Worm (Caenorhabditis elegans) whole organism, late embryonic: Measurements from ENCODE around the gene clec-20.

Experiments used
- C08G9.2 ChIP-seq: sonication (generic microtip); optimal IDR thresholded peaks from 2 replicates; lab custom pipeline; 2016; ENCODE audit warnings: mild to moderate bottlenecking, missing genetic modification characterization, moderate library complexity, missing compliant biosample characterization
- ceh-6 ChIP-seq: fragments of 200-800 bp; sonication (Bioruptor generic); optimal IDR thresholded peaks from 2 replicates; lab custom pipeline; 2018; ENCODE audit warnings: mild to moderate bottlenecking, missing genetic modification characterization, missing compliant biosample characterization
- fkh-10 ChIP-seq: fragments of 150-350 bp; optimal IDR thresholded peaks from 2 replicates; lab custom pipeline; 2014; ENCODE audit warnings: missing biosample characterization, missing genetic modification reagents, missing genetic modification characterization
- pat-9 ChIP-seq: fragments of 200-800 bp; sonication (Bioruptor generic); optimal IDR thresholded peaks from 2 replicates; lab custom pipeline; 2018; ENCODE audit warnings: mild to moderate bottlenecking, missing genetic modification characterization, moderate library complexity, missing compliant biosample characterization
- pax-1 ChIP-seq: fragments of 150-350 bp; optimal IDR thresholded peaks from 2 replicates; lab custom pipeline; 2014; ENCODE audit warnings: missing biosample characterization, missing genetic modification characterization
- pha-2 ChIP-seq: sonication (generic microtip); optimal IDR thresholded peaks from 2 replicates; lab custom pipeline; 2017; ENCODE audit warnings: mild to moderate bottlenecking, missing genetic modification characterization, missing compliant biosample characterization
- pqm-1 ChIP-seq: sonication (generic microtip); optimal IDR thresholded peaks from 2 replicates; lab custom pipeline; 2016; ENCODE audit warnings: missing genetic modification characterization, missing compliant biosample characterization
- tbx-2 ChIP-seq: sonication (generic microtip); optimal IDR thresholded peaks from 2 replicates; lab custom pipeline; 2016; ENCODE audit warnings: missing genetic modification characterization, missing compliant biosample characterization

DNA sequence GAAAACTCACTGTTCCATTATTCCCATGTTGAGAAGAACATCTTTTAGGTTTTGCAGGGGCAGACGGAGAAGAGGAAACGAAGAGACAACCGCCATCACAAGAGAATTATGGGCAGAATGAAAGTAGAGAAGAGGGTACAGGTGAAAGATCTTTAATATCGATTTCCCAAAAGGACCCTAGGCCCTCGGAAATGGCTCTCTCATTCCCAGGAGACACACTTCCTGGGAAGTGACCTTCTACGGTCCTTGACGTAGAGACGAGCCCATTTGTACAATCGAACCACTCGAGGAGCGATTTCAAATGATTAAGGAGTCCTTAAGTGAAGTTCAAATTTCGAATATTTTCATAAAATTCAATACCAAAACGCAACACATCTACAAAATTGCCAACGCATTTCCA is 24.0 kb downstream of the clec-20 start, which contains the start of gene fbxb-46:
- TF ChIP-seq ceh-6 (GFP tag; lab: Kevin White, UChicago): no peak
- TF ChIP-seq pqm-1: no peak
- no peak for TF ChIP-seq tbx-2 (tag; lab: Kevin White, UChicago)
- no peak for TF ChIP-seq pax-1 (tag; lab: Kevin White, UChicago)
- TF ChIP-seq C08G9.2: no peak
- TF ChIP-seq fkh-10 (GFP tag; lab: Kevin White, UChicago): no peak
- no peak for TF ChIP-seq pat-9
- TF ChIP-seq pha-2: no peak
